Fruit fly (Drosophila melanogaster) whole organism, wandering third instar larva: ENCODE measurements around the gene CG16825.

Experiments
- Abd-B ChIP-seq: fragments of >200 bp; optimal IDR thresholded peaks from 2 replicates; lab custom pipeline; 2017; ENCODE audit warnings: missing biosample characterization, missing genetic modification characterization
- CG32264 ChIP-seq: fragments of 200-800 bp; sonication (Bioruptor generic); optimal IDR thresholded peaks from 2 replicates; lab custom pipeline; 2016; ENCODE audit warnings: missing biosample characterization, missing genetic modification characterization
- CG9705 ChIP-seq: fragments of 200-800 bp; sonication (Bioruptor generic); optimal IDR thresholded peaks from 2 replicates; lab custom pipeline; 2018; ENCODE audit warnings: missing biosample characterization, mild to moderate bottlenecking, missing genetic modification characterization
- CrebA ChIP-seq: fragments of 200-800 bp; sonication (Bioruptor generic); optimal IDR thresholded peaks from 2 replicates; lab custom pipeline; 2016; ENCODE audit warnings: missing biosample characterization, mild to moderate bottlenecking, missing genetic modification characterization, borderline replicate concordance
- Dfd ChIP-seq: fragments of >200 bp; optimal IDR thresholded peaks from 2 replicates; lab custom pipeline; 2017; ENCODE audit warnings: missing biosample characterization, missing genetic modification characterization
- Dif ChIP-seq: fragments of 200-275, 200-300 bp; sonication (Bioruptor generic); optimal IDR thresholded peaks from 2 replicates; lab custom pipeline; 2018; ENCODE audit warnings: missing biosample characterization, missing genetic modification characterization; ENCODE audit not compliant: partially characterized antibody
- GATAd ChIP-seq: sonication (Bioruptor generic); optimal IDR thresholded peaks from 2 replicates; lab custom pipeline; 2016; ENCODE audit warnings: missing biosample characterization, missing genetic modification characterization
- HLH106 ChIP-seq: fragments of 200-800 bp; optimal IDR thresholded peaks from 3 replicates; lab custom pipeline; 2019; ENCODE audit warnings: missing biosample characterization, mild to moderate bottlenecking, missing genetic modification characterization, moderate library complexity
- Hnf4 ChIP-seq: fragments of 200-800 bp; sonication (Bioruptor generic); optimal IDR thresholded peaks from 2 replicates; lab custom pipeline; 2016; ENCODE audit warnings: missing biosample characterization, mild to moderate bottlenecking, missing genetic modification characterization
- Hr78 ChIP-seq: fragments of >200 bp; optimal IDR thresholded peaks from 2 replicates; lab custom pipeline; 2017; ENCODE audit warnings: missing biosample characterization, missing genetic modification characterization
- Hr83 ChIP-seq: fragments of 200-300 bp; sonication (Bioruptor generic); optimal IDR thresholded peaks from 2 replicates; lab custom pipeline; 2016; ENCODE audit warnings: missing biosample characterization, mild to moderate bottlenecking, missing genetic modification characterization, moderate library complexity; ENCODE audit not compliant: poor library complexity, severe bottlenecking
- Jra ChIP-seq: sonication (Bioruptor generic); optimal IDR thresholded peaks from 2 replicates; lab custom pipeline; 2016; ENCODE audit warnings: missing biosample characterization, missing genetic modification characterization
- Mio ChIP-seq: sonication (Bioruptor generic); optimal IDR thresholded peaks from 2 replicates; lab custom pipeline; 2016; ENCODE audit warnings: missing biosample characterization, missing genetic modification characterization
- Myc ChIP-seq: fragments of >200 bp; optimal IDR thresholded peaks from 2 replicates; lab custom pipeline; 2017
- N ChIP-seq: fragments of >200 bp; optimal IDR thresholded peaks from 2 replicates; lab custom pipeline; 2018; ENCODE audit warnings: missing biosample characterization, missing external identifiers, missing genetic modification characterization
- OdsH ChIP-seq: fragments of 200-800 bp; sonication (Bioruptor generic); optimal IDR thresholded peaks from 2 replicates; lab custom pipeline; 2016; ENCODE audit warnings: missing biosample characterization, mild to moderate bottlenecking, missing genetic modification characterization
- Rel ChIP-seq, 2 experiments: fragments of 200-800 bp; sonication (Bioruptor generic) in 1 of 2; optimal IDR thresholded peaks; 2 replicates in 1 of 2; 3 replicates in 1 of 2; lab custom pipeline; 2016 to 2019; ENCODE audit warnings: mild to moderate bottlenecking in 2 of 2, missing biosample characterization in 2 of 2, missing genetic modification characterization in 2 of 2, moderate library complexity in 1 of 2
- Sp1 ChIP-seq: fragments of 200-800 bp; sonication (Bioruptor generic); optimal IDR thresholded peaks from 3 replicates; lab custom pipeline; 2019; ENCODE audit warnings: missing biosample characterization, mild to moderate bottlenecking, missing genetic modification characterization, moderate library complexity
- Vsx2 ChIP-seq: fragments of 200-300, 225-300 bp; sonication (Bioruptor generic); optimal IDR thresholded peaks from 2 replicates; lab custom pipeline; 2018; ENCODE audit warnings: missing biosample characterization, missing genetic modification characterization; ENCODE audit not compliant: partially characterized antibody
- br ChIP-seq: fragments of 200-800 bp; sonication (Bioruptor generic); optimal IDR thresholded peaks from 2 replicates; lab custom pipeline; 2016; ENCODE audit warnings: missing biosample characterization, missing genetic modification characterization
- brk ChIP-seq: fragments of 200-800 bp; sonication (Bioruptor generic); optimal IDR thresholded peaks from 2 replicates; lab custom pipeline; 2016; ENCODE audit warnings: missing biosample characterization, mild to moderate bottlenecking, missing genetic modification characterization
- dl ChIP-seq, 2 experiments: fragments of 175-275, 200-275 bp in 1 of 2; fragments of 200-275 bp in 1 of 2; sonication (Bioruptor generic); optimal IDR thresholded peaks; lab custom pipeline; 2018; ENCODE audit warnings: mild to moderate bottlenecking in 2 of 2, missing biosample characterization in 2 of 2, missing genetic modification characterization in 2 of 2, moderate library complexity in 2 of 2; ENCODE audit not compliant: partially characterized antibody in 2 of 2, insufficient read depth in 1 of 2
- dmrt93B ChIP-seq: fragments of 200-800 bp; sonication (Bioruptor generic); optimal IDR thresholded peaks from 2 replicates; lab custom pipeline; 2018; ENCODE audit warnings: missing biosample characterization, mild to moderate bottlenecking, missing genetic modification characterization
- dsf ChIP-seq: sonication (Bioruptor generic); optimal IDR thresholded peaks from 2 replicates; lab custom pipeline; 2016; ENCODE audit warnings: missing biosample characterization, missing genetic modification characterization, borderline replicate concordance
- ey ChIP-seq: fragments of 200-800 bp; sonication (Bioruptor generic); optimal IDR thresholded peaks from 2 replicates; lab custom pipeline; 2016; ENCODE audit warnings: missing biosample characterization, missing genetic modification characterization
- foxo ChIP-seq, 2 experiments: fragments of 200-800 bp; sonication (Bioruptor generic); optimal IDR thresholded peaks; 2 replicates in 1 of 2; 3 replicates in 1 of 2; lab custom pipeline; 2016 to 2017; ENCODE audit warnings: missing biosample characterization in 2 of 2, missing genetic modification characterization in 2 of 2
- fru ChIP-seq: fragments of 200-800 bp; sonication (Bioruptor generic); optimal IDR thresholded peaks from 3 replicates; lab custom pipeline; 2016; ENCODE audit warnings: missing biosample characterization, mild to moderate bottlenecking, missing genetic modification characterization
- h ChIP-seq: fragments of 200-800 bp; sonication (Bioruptor generic); optimal IDR thresholded peaks from 3 replicates; lab custom pipeline; 2016; ENCODE audit warnings: missing biosample characterization, mild to moderate bottlenecking, missing genetic modification characterization
- jim ChIP-seq: fragments of 175-275, 200-325 bp; sonication (Bioruptor generic); optimal IDR thresholded peaks from 2 replicates; lab custom pipeline; 2016; ENCODE audit warnings: missing biosample characterization, mild to moderate bottlenecking, missing genetic modification characterization
- lola ChIP-seq: fragments of >200 bp; optimal IDR thresholded peaks from 2 replicates; lab custom pipeline; 2017; ENCODE audit warnings: missing biosample characterization, missing genetic modification characterization
- pan ChIP-seq: fragments of >200 bp; optimal IDR thresholded peaks from 2 replicates; lab custom pipeline; 2017
- psq ChIP-seq: fragments of 200-800 bp; sonication (Bioruptor generic); optimal IDR thresholded peaks from 3 replicates; lab custom pipeline; 2017; ENCODE audit warnings: missing biosample characterization, mild to moderate bottlenecking, missing genetic modification characterization, moderate library complexity
- rgr ChIP-seq: fragments of 200-800 bp; sonication (Bioruptor generic); optimal IDR thresholded peaks from 3 replicates; lab custom pipeline; 2016; ENCODE audit warnings: missing biosample characterization, mild to moderate bottlenecking, missing genetic modification characterization
- sage ChIP-seq: fragments of 200-800 bp; sonication (Bioruptor generic); optimal IDR thresholded peaks from 2 replicates; lab custom pipeline; 2016; ENCODE audit warnings: missing biosample characterization, mild to moderate bottlenecking, missing genetic modification characterization
- sv ChIP-seq: fragments of 200-800 bp; sonication (Bioruptor generic); optimal IDR thresholded peaks from 3 replicates; lab custom pipeline; 2016; ENCODE audit warnings: missing biosample characterization, missing genetic modification characterization
- tai ChIP-seq: sonication (Bioruptor generic); optimal IDR thresholded peaks from 2 replicates; lab custom pipeline; 2016; ENCODE audit warnings: missing biosample characterization, missing genetic modification characterization
- usp ChIP-seq: fragments of >200 bp; optimal IDR thresholded peaks from 2 replicates; lab custom pipeline; 2017; ENCODE audit warnings: missing biosample characterization, missing genetic modification characterization
- woc ChIP-seq: sonication (Bioruptor generic); optimal IDR thresholded peaks from 2 replicates; lab custom pipeline; 2016; ENCODE audit warnings: missing biosample characterization, mild to moderate bottlenecking, missing genetic modification characterization

The CG16825 gene

dm6 chr2L:13286456-13286855, 18.1 kb upstream of the CG16825 start, which contains the start of the genes Drep4 and Uvrag:
TSS of gene Drep4 (minus strand) at chr2L:13286462.
TSS of gene Uvrag (plus strand) at chr2L:13286777.
- TF ChIP-seq CrebA (GFP tag; lab: Kevin White, UChicago) (no peak), br (GFP tag; lab: Kevin White, UChicago) (no peak), sage (GFP tag; lab: Kevin White, UChicago) (peak; percentile 53), jim (GFP tag; lab: Kevin White, UChicago) (no peak), brk (GFP tag; lab: Kevin White, UChicago) (peak; percentile 67), HLH106 (tag; lab: Kevin White, UChicago) (peak; percentile 82), Mio (no peak), Sp1 (no peak), dmrt93B (GFP tag; lab: Kevin White, UChicago) (peak; percentile 29), N (GFP tag; lab: Kevin White, UChicago) (no peak), lola (GFP tag; lab: Kevin White, UChicago) (no peak), Dif (GFP tag; lab: Kevin White, UChicago) (no peak), h (GFP tag; lab: Kevin White, UChicago) (no peak), Rel (GFP tag; optimal IDR thresholded peaks at IDR 0.05; lab: Kevin White, UChicago) (no peak), Rel (tag; optimal IDR thresholded peaks at IDR 0.05; lab: Kevin White, UChicago) (no peak), Dfd (GFP tag; lab: Kevin White, UChicago) (no peak), pan (lab: Kevin White, UChicago) (no peak), rgr (GFP tag; lab: Kevin White, UChicago) (peak; percentile 73), Hr78 (no peak), Vsx2 (GFP tag; lab: Kevin White, UChicago) (no peak), psq (GFP tag; lab: Kevin White, UChicago) (peak; percentile 61), Hnf4 (GFP tag; lab: Kevin White, UChicago) (peak; percentile 62), Myc (lab: Kevin White, UChicago) (peak; percentile 89), CG32264 (GFP tag; lab: Kevin White, UChicago) (no peak), fru (GFP tag; lab: Kevin White, UChicago) (peak; percentile 45), dl (GFP tag; optimal IDR thresholded peaks at IDR 0.05; lab: Kevin White, UChicago; ENCODE audit: insufficient read depth in 1 of 2, partially characterized antibody in 2 of 2) (no peak), sv (GFP tag; lab: Kevin White, UChicago) (peak; percentile 16), Abd-B (GFP tag; lab: Kevin White, UChicago) (no peak), Hr83 (no peak), tai (GFP tag; lab: Kevin White, UChicago) (peak; percentile 72), foxo (GFP tag; optimal IDR thresholded peaks at IDR 0.05; lab: Kevin White, UChicago) (peak in 1 of 2 experiments; percentile 72), CG9705 (GFP tag; lab: Kevin White, UChicago) (peak; percentile 47), woc (GFP tag; lab: Kevin White, UChicago) (peak; percentile 58), dsf (GFP tag; lab: Kevin White, UChicago) (no peak), Jra (GFP tag; lab: Kevin White, UChicago) (peak; percentile 51), usp (GFP tag; lab: Kevin White, UChicago) (no peak), GATAd (no peak), OdsH (GFP tag; lab: Kevin White, UChicago) (peak; percentile 66), ey (GFP tag; lab: Kevin White, UChicago) (no peak)

dm6 chr2L:13289689-13290088, 14.9 kb upstream of the CG16825 start, which contains the start of gene CG31729:
TSS of gene CG31729 (plus strand) at chr2L:13289997.
- TF ChIP-seq usp (GFP tag; lab: Kevin White, UChicago) (no peak), Abd-B (GFP tag; lab: Kevin White, UChicago) (no peak), Mio (no peak), pan (lab: Kevin White, UChicago) (no peak), Dfd (GFP tag; lab: Kevin White, UChicago) (no peak), h (GFP tag; lab: Kevin White, UChicago) (peak; percentile 72), Dif (GFP tag; lab: Kevin White, UChicago) (no peak), rgr (GFP tag; lab: Kevin White, UChicago) (no peak), dsf (GFP tag; lab: Kevin White, UChicago) (peak; percentile 33), CrebA (GFP tag; lab: Kevin White, UChicago) (no peak), ey (GFP tag; lab: Kevin White, UChicago) (no peak), Hnf4 (GFP tag; lab: Kevin White, UChicago) (peak; percentile 59), sv (GFP tag; lab: Kevin White, UChicago) (no peak), brk (GFP tag; lab: Kevin White, UChicago) (peak; percentile 68), Jra (GFP tag; lab: Kevin White, UChicago) (peak; percentile 24), fru (GFP tag; lab: Kevin White, UChicago) (peak; percentile 38), dl (GFP tag; optimal IDR thresholded peaks at IDR 0.05; lab: Kevin White, UChicago; ENCODE audit: insufficient read depth in 1 of 2, partially characterized antibody in 2 of 2) (no peak), OdsH (GFP tag; lab: Kevin White, UChicago) (peak; percentile 19), Myc (lab: Kevin White, UChicago) (no peak), N (GFP tag; lab: Kevin White, UChicago) (no peak), foxo (GFP tag; optimal IDR thresholded peaks at IDR 0.05; lab: Kevin White, UChicago) (peak in 1 of 2 experiments; percentile 44), br (GFP tag; lab: Kevin White, UChicago) (peak; percentile 22), Rel (GFP tag; optimal IDR thresholded peaks at IDR 0.05; lab: Kevin White, UChicago) (no peak), Rel (tag; optimal IDR thresholded peaks at IDR 0.05; lab: Kevin White, UChicago) (no peak), woc (GFP tag; lab: Kevin White, UChicago) (peak; percentile 4)
